Fruit fly (Drosophila melanogaster) whole organism, adult: Measurements from ENCODE around the gene CG13244.
A peak's percentile ranks its signal among the peaks of the same experiment; 100 is the strongest.

Source experiments
- CG11617 ChIP-seq: fragments of 200-800 bp; sonication (Bioruptor generic); optimal IDR thresholded peaks from 2 replicates; lab custom pipeline; 2017; ENCODE audit warnings: mild to moderate bottlenecking, missing biosample characterization, missing genetic modification reagents, missing genetic modification characterization
- CG12768 ChIP-seq: fragments of 200-800 bp; sonication (Bioruptor generic); optimal IDR thresholded peaks from 2 replicates; lab custom pipeline; 2017; ENCODE audit warnings: missing biosample characterization, missing genetic modification characterization, mild to moderate bottlenecking, moderate library complexity, missing genetic modification reagents
- CG14711 ChIP-seq: fragments of 200-800 bp; sonication (Bioruptor generic); optimal IDR thresholded peaks from 2 replicates; lab custom pipeline; 2018; ENCODE audit warnings: missing biosample characterization, mild to moderate bottlenecking, missing genetic modification characterization, moderate library complexity
- CG1620 ChIP-seq: fragments of 200-800 bp; sonication (Bioruptor generic); optimal IDR thresholded peaks from 2 replicates; lab custom pipeline; 2016; ENCODE audit warnings: missing biosample characterization, missing genetic modification characterization
- CG33017 ChIP-seq: fragments of 200-800 bp; sonication (Bioruptor generic); optimal IDR thresholded peaks from 2 replicates; lab custom pipeline; 2018; ENCODE audit warnings: missing biosample characterization, mild to moderate bottlenecking, missing genetic modification characterization, moderate library complexity
- CG5204 ChIP-seq: fragments of 200-800 bp; sonication (Bioruptor generic); optimal IDR thresholded peaks from 2 replicates; lab custom pipeline; 2016; ENCODE audit warnings: missing biosample characterization, missing genetic modification characterization
- CG7045 ChIP-seq: fragments of 200-800 bp; sonication (Bioruptor generic); optimal IDR thresholded peaks from 2 replicates; lab custom pipeline; 2017; ENCODE audit warnings: missing biosample characterization, mild to moderate bottlenecking, missing genetic modification characterization
- CG7101 ChIP-seq: fragments of 200-800 bp; sonication (Bioruptor generic); optimal IDR thresholded peaks from 2 replicates; lab custom pipeline; 2018; ENCODE audit warnings: missing biosample characterization, mild to moderate bottlenecking, missing genetic modification characterization, moderate library complexity
- Clk ChIP-seq: fragments of 200-800 bp; sonication (Bioruptor generic); optimal IDR thresholded peaks from 2 replicates; lab custom pipeline; 2017; ENCODE audit warnings: missing biosample characterization, missing genetic modification characterization
- Crg-1 ChIP-seq: fragments of 200-800 bp; sonication (Bioruptor generic); optimal IDR thresholded peaks from 2 replicates; lab custom pipeline; 2016; ENCODE audit warnings: missing biosample characterization, missing genetic modification characterization
- Hr96 ChIP-seq: fragments of 200-800 bp; sonication (Bioruptor generic); optimal IDR thresholded peaks from 2 replicates; lab custom pipeline; 2016; ENCODE audit warnings: missing biosample characterization, missing genetic modification characterization
- Mnt ChIP-seq: fragments of 200-800 bp; sonication (Bioruptor generic); optimal IDR thresholded peaks from 2 replicates; lab custom pipeline; 2016; ENCODE audit warnings: missing biosample characterization, mild to moderate bottlenecking, missing genetic modification characterization
- bab1 ChIP-seq: fragments of 200-800 bp; sonication (Bioruptor generic); optimal IDR thresholded peaks from 3 replicates; lab custom pipeline; 2019; ENCODE audit warnings: missing biosample characterization, mild to moderate bottlenecking, missing genetic modification characterization, moderate library complexity
- cic ChIP-seq: fragments of 200-800 bp; sonication (Bioruptor generic); optimal IDR thresholded peaks from 2 replicates; lab custom pipeline; 2017; ENCODE audit warnings: missing biosample characterization, mild to moderate bottlenecking, missing genetic modification characterization, moderate library complexity
- cnc ChIP-seq, 2 experiments: fragments of >200 bp; optimal IDR thresholded peaks; 2 replicates each; lab custom pipeline; 2017
- kay ChIP-seq: fragments of 200-800 bp; sonication (Bioruptor generic); peaks from one replicate; lab custom pipeline; 2016; ENCODE audit warnings: missing biosample characterization, missing genetic modification characterization, borderline replicate concordance
- ovo ChIP-seq: fragments of 200-800 bp; sonication (Bioruptor generic); optimal IDR thresholded peaks from 2 replicates; lab custom pipeline; 2016; ENCODE audit warnings: missing biosample characterization, missing genetic modification characterization
- pad ChIP-seq: fragments of 200-800 bp; sonication (Bioruptor generic); optimal IDR thresholded peaks from 3 replicates; lab custom pipeline; 2017; ENCODE audit warnings: missing biosample characterization, missing genetic modification characterization, mild to moderate bottlenecking, moderate library complexity, missing genetic modification reagents
- tj ChIP-seq: fragments of 200-800 bp; sonication (Bioruptor generic); optimal IDR thresholded peaks from 3 replicates; lab custom pipeline; 2017; ENCODE audit warnings: missing biosample characterization, mild to moderate bottlenecking, missing genetic modification characterization, moderate library complexity
- toe ChIP-seq: fragments of 200-800 bp; sonication (Bioruptor generic); optimal IDR thresholded peaks from 2 replicates; lab custom pipeline; 2016; ENCODE audit warnings: missing biosample characterization, missing genetic modification characterization

CG13244 gene

DNA sequence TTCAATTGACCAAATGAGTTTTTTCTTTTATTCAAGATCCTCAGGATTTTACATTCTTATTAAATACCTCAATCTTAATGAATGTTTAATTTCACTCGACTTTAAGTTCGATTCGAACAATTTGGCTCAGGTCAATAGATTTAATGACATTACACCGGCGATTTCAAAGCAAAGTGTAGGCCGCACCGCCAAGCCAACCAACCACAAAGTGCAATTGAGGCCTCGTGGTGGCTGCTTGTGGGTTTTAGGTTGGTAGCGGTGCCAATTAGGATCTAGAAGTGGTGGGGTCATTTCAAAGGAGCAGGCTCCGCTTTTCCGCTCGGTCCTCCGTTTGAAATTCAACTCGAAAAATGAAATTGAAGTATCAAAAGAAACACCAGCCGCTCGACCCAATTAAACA lies at the start of gene CG13244:
Gene CG13244, plus strand, starts transcription at position 301 of the 400 bp plus-strand sequence.
- TF ChIP-seq cic (GFP tag; lab: Kevin White, UChicago) (no peak), CG5204 (GFP tag; lab: Kevin White, UChicago) (no peak), pad (GFP tag; lab: Kevin White, UChicago) (no peak), Crg-1 (GFP tag; lab: Kevin White, UChicago) (no peak), CG11617 (GFP tag; lab: Kevin White, UChicago) (no peak), Mnt (GFP tag; lab: Kevin White, UChicago) (no peak), CG1620 (GFP tag; lab: Kevin White, UChicago) (no peak), CG12768 (GFP tag; lab: Kevin White, UChicago) (no peak), cnc (optimal IDR thresholded peaks at IDR 0.05; lab: Kevin White, UChicago) (no peak), ovo (no peak), CG33017 (tag; lab: Kevin White, UChicago) (no peak), tj (no peak)

DNA sequence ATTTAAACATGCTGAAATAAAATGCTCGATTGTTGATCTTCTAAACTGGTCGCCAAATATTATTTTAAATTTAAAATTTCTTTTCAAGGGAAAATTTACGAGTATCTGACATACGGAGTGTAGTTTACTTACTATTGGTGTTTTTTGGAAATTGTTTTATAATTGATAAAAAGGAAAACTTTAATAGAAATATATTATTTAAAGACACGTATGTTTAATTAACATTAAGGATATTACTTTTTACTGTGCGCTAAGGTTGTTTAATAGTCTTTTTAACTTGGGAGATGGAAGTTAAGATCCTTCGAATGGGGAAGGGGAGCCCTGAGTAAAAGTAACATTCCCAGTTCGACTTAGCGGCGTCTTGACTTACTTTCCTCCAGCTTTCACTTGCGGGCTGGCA lies 36.6 kb upstream of the CG13244 start, which contains the start of gene CG7653:
Gene CG7653, minus strand, starts transcription at position 101 of the 400 bp plus-strand sequence.
- no peak for TF ChIP-seq CG11617 (GFP tag; lab: Kevin White, UChicago)

DNA sequence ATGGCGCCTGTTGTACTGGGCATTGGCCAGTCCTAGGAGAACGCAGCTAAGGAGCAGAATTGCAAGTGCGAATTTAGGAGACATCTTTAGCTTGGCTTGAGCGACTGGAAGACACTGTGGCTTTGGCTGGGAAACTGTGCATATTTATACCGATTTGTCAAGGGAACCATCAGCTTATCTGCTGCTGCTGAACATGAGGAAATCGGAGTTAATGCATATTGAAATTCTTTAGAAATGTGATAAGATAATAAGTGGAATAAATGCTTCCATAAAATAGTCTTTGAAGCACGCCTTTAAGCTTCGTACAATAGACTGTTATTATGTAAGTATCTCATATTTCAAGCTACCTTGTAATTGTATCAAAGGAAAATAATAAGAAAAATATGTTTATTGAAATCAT lies 33.6 kb upstream of the CG13244 start, which contains the start of gene CG44475:
Gene CG44475, minus strand, starts transcription at position 101 of the 400 bp plus-strand sequence.
- TF ChIP-seq kay (no peak), CG7101 (no peak), Clk (GFP tag; lab: Kevin White, UChicago) (no peak), bab1 (no peak), toe (no peak), Crg-1 (GFP tag; lab: Kevin White, UChicago) (no peak), CG5204 (GFP tag; lab: Kevin White, UChicago) (no peak), CG33017 (tag; lab: Kevin White, UChicago) (no peak), CG12768 (GFP tag; lab: Kevin White, UChicago) (no peak), pad (GFP tag; lab: Kevin White, UChicago) (no peak), CG14711 (tag; lab: Kevin White, UChicago) (no peak), cic (GFP tag; lab: Kevin White, UChicago) (no peak), Mnt (GFP tag; lab: Kevin White, UChicago) (no peak), tj (no peak), CG7045 (GFP tag; lab: Kevin White, UChicago) (no peak), CG11617 (GFP tag; lab: Kevin White, UChicago) (no peak), cnc (optimal IDR thresholded peaks at IDR 0.05; lab: Kevin White, UChicago) (no peak), CG1620 (GFP tag; lab: Kevin White, UChicago) (no peak)

DNA sequence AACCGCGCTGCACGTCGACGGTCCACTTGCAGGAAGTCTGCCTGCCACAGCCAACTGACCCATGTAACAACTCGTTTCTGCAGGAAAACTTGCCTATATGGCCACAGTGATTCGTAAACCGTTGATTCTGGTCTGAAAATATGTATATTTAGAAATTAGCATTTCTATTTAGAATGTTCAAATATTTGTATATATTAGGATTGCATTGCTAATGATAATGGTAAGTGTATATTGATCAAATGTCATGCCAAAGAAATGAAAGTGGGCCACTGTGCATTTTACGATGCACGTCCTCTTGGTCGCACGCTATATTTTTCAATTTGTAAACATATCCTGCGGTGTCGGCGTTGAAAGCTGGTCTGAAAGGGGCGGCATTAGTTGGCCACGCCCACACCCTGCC lies 30.5 kb upstream of the CG13244 start:
- TF ChIP-seq bab1, result no peak
- TF ChIP-seq cnc (optimal IDR thresholded peaks at IDR 0.05; lab: Kevin White, UChicago), result no peak

dm6 chr2L:15893711-15894110 lies 23.0 kb upstream of the CG13244 start, which contains the start of gene Tep1:
Gene Tep1 (minus strand): TSS chr2L:15893811.
- TF ChIP-seq kay (peak; percentile 33), CG12768 (GFP tag; lab: Kevin White, UChicago) (no peak)

- no peak for TF ChIP-seq CG11617 (GFP tag; lab: Kevin White, UChicago)
- TF ChIP-seq CG7045 (GFP tag; lab: Kevin White, UChicago), result no peak
- TF ChIP-seq CG7101, result no peak
- TF ChIP-seq kay, result no peak
- TF ChIP-seq Hr96 (GFP tag; lab: Kevin White, UChicago), result no peak
- no peak for TF ChIP-seq ovo
These were observed 21.5 kb upstream of the CG13244 start, which contains the start of gene CG31735 for dm6 chr2L:15895154-15895553. Gene CG31735 (plus strand): TSS chr2L:15895454.

- TF ChIP-seq CG7101, result no peak
- TF ChIP-seq kay, result no peak
- no peak for TF ChIP-seq CG33017 (tag; lab: Kevin White, UChicago)
- TF ChIP-seq CG11617 (GFP tag; lab: Kevin White, UChicago), result no peak
- no peak for TF ChIP-seq Clk (GFP tag; lab: Kevin White, UChicago)
- TF ChIP-seq Crg-1 (GFP tag; lab: Kevin White, UChicago), result no peak
- no peak for TF ChIP-seq Mnt (GFP tag; lab: Kevin White, UChicago)
- TF ChIP-seq CG12768 (GFP tag; lab: Kevin White, UChicago), result no peak
- no peak for TF ChIP-seq pad (GFP tag; lab: Kevin White, UChicago)
- TF ChIP-seq CG1620 (GFP tag; lab: Kevin White, UChicago), result no peak
- no peak for TF ChIP-seq ovo
- no peak for TF ChIP-seq bab1
These were observed 16.3 kb upstream of the CG13244 start, which contains the start of gene CG31823 for dm6 chr2L:15900424-15900823. Gene CG31823 (minus strand): TSS chr2L:15900524.

DNA sequence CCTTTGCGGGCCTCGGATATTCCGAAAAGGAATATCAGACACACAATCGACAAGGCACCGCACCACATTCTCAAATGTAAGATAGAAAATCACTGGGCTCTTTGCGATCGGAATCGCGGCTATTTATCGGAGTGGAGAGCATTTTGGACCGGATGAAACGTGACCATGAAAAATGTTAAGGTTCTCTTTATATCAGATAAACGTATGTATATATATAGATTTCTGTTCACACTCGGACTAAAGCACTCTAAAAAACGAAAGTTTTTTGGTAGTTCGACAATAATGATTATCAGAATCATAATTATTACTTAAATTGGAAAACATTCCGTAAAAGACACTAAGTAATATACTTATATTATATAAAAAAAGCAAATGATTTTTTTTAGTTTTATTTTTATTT lies 14.4 kb upstream of the CG13244 start, which contains the start of gene CG31821:
Gene CG31821, minus strand, starts transcription at position 101 of the 400 bp plus-strand sequence.
- TF ChIP-seq bab1, result no peak
- no peak for TF ChIP-seq CG7101
- TF ChIP-seq CG33017 (tag; lab: Kevin White, UChicago), result no peak
- TF ChIP-seq kay, result no peak
- no peak for TF ChIP-seq Clk (GFP tag; lab: Kevin White, UChicago)
- TF ChIP-seq CG11617 (GFP tag; lab: Kevin White, UChicago), result no peak
- no peak for TF ChIP-seq ovo
- TF ChIP-seq CG12768 (GFP tag; lab: Kevin White, UChicago), result no peak
- TF ChIP-seq Hr96 (GFP tag; lab: Kevin White, UChicago), result no peak
